Worm (Caenorhabditis elegans) whole organism, late embryonic: ENCODE measurements around the gene F13H8.3.

Experiments
- F13H6.1 ChIP-seq: sonication (generic microtip); optimal IDR thresholded peaks from 2 replicates; lab custom pipeline; 2016; ENCODE audit warnings: missing genetic modification characterization, missing compliant biosample characterization
- ceh-45 ChIP-seq: fragments of 200-800 bp; sonication (Bioruptor generic); IDR thresholded peaks from 2 replicates; pipeline ENCODE4 v1.3.6; 2022; ENCODE audit warnings: missing genetic modification reagents, missing genetic modification characterization, missing compliant biosample characterization
- dve-1 ChIP-seq: sonication (generic microtip); optimal IDR thresholded peaks from 2 replicates; lab custom pipeline; 2017; ENCODE audit warnings: antibody characterized with exemption, mild to moderate bottlenecking, missing genetic modification characterization, missing compliant biosample characterization
- nfya-1 ChIP-seq: sonication (generic microtip); optimal IDR thresholded peaks from 2 replicates; lab custom pipeline; 2017; ENCODE audit warnings: missing genetic modification characterization, mild to moderate bottlenecking, missing compliant biosample characterization, antibody characterized with exemption, moderate library complexity
- pqm-1 ChIP-seq: sonication (generic microtip); optimal IDR thresholded peaks from 2 replicates; lab custom pipeline; 2016; ENCODE audit warnings: missing genetic modification characterization, missing compliant biosample characterization
- rnt-1 ChIP-seq: sonication (generic microtip); optimal IDR thresholded peaks from 2 replicates; lab custom pipeline; 2016; ENCODE audit warnings: missing genetic modification characterization, missing compliant biosample characterization
- tbx-2 ChIP-seq: sonication (generic microtip); optimal IDR thresholded peaks from 2 replicates; lab custom pipeline; 2016; ENCODE audit warnings: missing genetic modification characterization, missing compliant biosample characterization

ce11 chrII:6309198-6309597 lies 45.4 kb downstream of the F13H8.3 start, which contains the start of gene glb-10:
- TF ChIP-seq ceh-45 (GFP tag; lab: Robert Waterston, UW) = no peak
- TF ChIP-seq pqm-1 = no peak
- TF ChIP-seq F13H6.1 = no peak
- no peak for TF ChIP-seq tbx-2 (tag; lab: Kevin White, UChicago)
- no peak for TF ChIP-seq dve-1
- TF ChIP-seq rnt-1 (tag; lab: Kevin White, UChicago) = no peak
- TF ChIP-seq nfya-1 (tag; lab: Kevin White, UChicago) = no peak
